Fruit fly (Drosophila melanogaster) whole organism, prepupa: ENCODE measurements around the gene CG15728.

Experiments used
- Blimp-1 ChIP-seq: fragments of 200-800 bp; sonication (Bioruptor generic); optimal IDR thresholded peaks from 3 replicates; lab custom pipeline; 2017; ENCODE audit warnings: missing biosample characterization, missing genetic modification characterization, mild to moderate bottlenecking, moderate library complexity, missing genetic modification reagents
- CG10631 ChIP-seq: fragments of 200-800 bp; sonication (Bioruptor generic); optimal IDR thresholded peaks from 2 replicates; lab custom pipeline; 2016; ENCODE audit warnings: missing biosample characterization, missing genetic modification characterization
- CG10669 ChIP-seq: fragments of 200-800 bp; sonication (Bioruptor generic); optimal IDR thresholded peaks from 3 replicates; lab custom pipeline; 2018; ENCODE audit warnings: missing biosample characterization, mild to moderate bottlenecking, missing genetic modification characterization, moderate library complexity
- CG11294 ChIP-seq: fragments of 200-800 bp; sonication (Bioruptor generic); IDR thresholded peaks from 2 replicates; pipeline ENCODE4 v1.3.6; 2022; ENCODE audit warnings: missing biosample characterization, missing genetic modification characterization
- CG11762 ChIP-seq: fragments of 200-800 bp; sonication (Bioruptor generic); optimal IDR thresholded peaks from 3 replicates; lab custom pipeline; 2016; ENCODE audit warnings: missing biosample characterization, missing genetic modification characterization; ENCODE audit not compliant: insufficient read depth
- CG11902 ChIP-seq: fragments of 200-800 bp; sonication (Bioruptor generic); optimal IDR thresholded peaks from 3 replicates; lab custom pipeline; 2016; ENCODE audit warnings: missing biosample characterization, missing genetic modification characterization
- CG1621 ChIP-seq: fragments of 200-800 bp; sonication (Bioruptor generic); optimal IDR thresholded peaks from 3 replicates; lab custom pipeline; 2018; ENCODE audit warnings: missing biosample characterization, mild to moderate bottlenecking, missing genetic modification characterization
- CG3032 ChIP-seq: fragments of 200-800 bp; optimal IDR thresholded peaks from 2 replicates; lab custom pipeline; 2019; ENCODE audit warnings: missing biosample characterization, mild to moderate bottlenecking, missing genetic modification characterization, moderate library complexity
- CG32006 ChIP-seq: fragments of 200-800 bp; sonication (Bioruptor generic); optimal IDR thresholded peaks from 3 replicates; lab custom pipeline; 2017; ENCODE audit warnings: missing biosample characterization, mild to moderate bottlenecking, missing genetic modification characterization
- CG34406 ChIP-seq: fragments of 200-800 bp; sonication (Bioruptor generic); optimal IDR thresholded peaks from 3 replicates; lab custom pipeline; 2016; ENCODE audit warnings: missing biosample characterization, missing genetic modification characterization
- CG3919 ChIP-seq: fragments of 200-800 bp; sonication (Bioruptor generic); optimal IDR thresholded peaks from 3 replicates; lab custom pipeline; 2016; ENCODE audit warnings: missing biosample characterization, missing genetic modification characterization
- CG4318 ChIP-seq: fragments of 200-800 bp; sonication (Bioruptor generic); optimal IDR thresholded peaks from 3 replicates; lab custom pipeline; 2017; ENCODE audit warnings: missing biosample characterization, mild to moderate bottlenecking, missing genetic modification characterization
- CG6163 ChIP-seq: fragments of 200-800 bp; sonication (Bioruptor generic); IDR thresholded peaks from 3 replicates; pipeline ENCODE4 v1.3.6; 2022; ENCODE audit warnings: missing biosample characterization, missing genetic modification characterization
- CG6276 ChIP-seq: fragments of 200-800 bp; sonication (Bioruptor generic); optimal IDR thresholded peaks from 2 replicates; lab custom pipeline; 2017; ENCODE audit warnings: missing biosample characterization, mild to moderate bottlenecking, missing genetic modification characterization
- CG6792 ChIP-seq: fragments of 200-800 bp; sonication (Bioruptor generic); optimal IDR thresholded peaks from 3 replicates; lab custom pipeline; 2016; ENCODE audit warnings: missing biosample characterization, missing genetic modification characterization
- CG6808 ChIP-seq: fragments of 200-800 bp; sonication (Bioruptor generic); optimal IDR thresholded peaks from 3 replicates; lab custom pipeline; 2017; ENCODE audit warnings: missing biosample characterization, missing genetic modification characterization, mild to moderate bottlenecking, moderate library complexity, missing genetic modification reagents
- CG6854 ChIP-seq: fragments of 200-800 bp; sonication (Bioruptor generic); optimal IDR thresholded peaks from 2 replicates; lab custom pipeline; 2017; ENCODE audit warnings: missing biosample characterization, mild to moderate bottlenecking, missing genetic modification characterization
- CG7368 ChIP-seq: fragments of 200-800 bp; sonication (Bioruptor generic); optimal IDR thresholded peaks from 3 replicates; lab custom pipeline; 2016; ENCODE audit warnings: missing biosample characterization, missing genetic modification characterization
- CG8319 ChIP-seq: fragments of 200-800 bp; sonication (Bioruptor generic); optimal IDR thresholded peaks from 3 replicates; lab custom pipeline; 2016; ENCODE audit warnings: missing biosample characterization, missing genetic modification characterization
- CG8632 ChIP-seq: fragments of 200-800 bp; sonication (Bioruptor generic); optimal IDR thresholded peaks from 3 replicates; lab custom pipeline; 2016; ENCODE audit warnings: missing biosample characterization, missing genetic modification characterization
- CG9139 ChIP-seq: fragments of 200-800 bp; sonication (Bioruptor generic); optimal IDR thresholded peaks from 3 replicates; lab custom pipeline; 2017; ENCODE audit warnings: missing biosample characterization, mild to moderate bottlenecking, missing genetic modification characterization
- Eip75B ChIP-seq: fragments of 200-800 bp; sonication (Bioruptor generic); optimal IDR thresholded peaks from 3 replicates; lab custom pipeline; 2016; ENCODE audit warnings: missing biosample characterization, missing genetic modification characterization
- Eip93F ChIP-seq: fragments of 200-800 bp; sonication (Bioruptor generic); optimal IDR thresholded peaks from 2 replicates; lab custom pipeline; 2016; ENCODE audit warnings: missing biosample characterization, mild to moderate bottlenecking, missing genetic modification characterization
- Ets21C ChIP-seq: fragments of 200-800 bp; sonication (Bioruptor generic); optimal IDR thresholded peaks from 3 replicates; lab custom pipeline; 2016; ENCODE audit warnings: missing biosample characterization, missing genetic modification characterization
- Ets96B ChIP-seq: fragments of 200-800 bp; optimal IDR thresholded peaks from 2 replicates; lab custom pipeline; 2019; ENCODE audit warnings: missing biosample characterization, mild to moderate bottlenecking, missing genetic modification characterization, moderate library complexity
- Gug ChIP-seq: fragments of 200-800 bp; sonication (Bioruptor generic); IDR thresholded peaks from 2 replicates; pipeline ENCODE4 v1.3.6; 2022; ENCODE audit warnings: missing biosample characterization, missing genetic modification characterization
- Hr38 ChIP-seq: sonication (Bioruptor generic); optimal IDR thresholded peaks from 2 replicates; lab custom pipeline; 2016; ENCODE audit warnings: missing biosample characterization, missing genetic modification characterization
- Hr39 ChIP-seq: fragments of 200-800 bp; sonication (Bioruptor generic); optimal IDR thresholded peaks from 2 replicates; lab custom pipeline; 2016; ENCODE audit warnings: missing biosample characterization, missing genetic modification characterization
- Hr4 ChIP-seq: fragments of 200-800 bp; sonication (Bioruptor generic); optimal IDR thresholded peaks from 3 replicates; lab custom pipeline; 2016; ENCODE audit warnings: missing biosample characterization, missing genetic modification characterization
- Lpt ChIP-seq: fragments of 200-800 bp; sonication (Bioruptor generic); optimal IDR thresholded peaks from 3 replicates; lab custom pipeline; 2016; ENCODE audit warnings: missing biosample characterization, missing genetic modification characterization
- Met ChIP-seq: fragments of 200-800 bp; sonication (Bioruptor generic); optimal IDR thresholded peaks from 3 replicates; lab custom pipeline; 2016; ENCODE audit warnings: missing biosample characterization, missing genetic modification characterization
- OdsH ChIP-seq: fragments of 200-800 bp; sonication (Bioruptor generic); optimal IDR thresholded peaks from 3 replicates; lab custom pipeline; 2016; ENCODE audit warnings: missing biosample characterization, missing genetic modification characterization
- Smox ChIP-seq: fragments of 200-800 bp; sonication (Bioruptor generic); optimal IDR thresholded peaks from 3 replicates; lab custom pipeline; 2016; ENCODE audit warnings: missing biosample characterization, missing genetic modification characterization
- Sox102F ChIP-seq: fragments of 200-800 bp; sonication (Bioruptor generic); optimal IDR thresholded peaks from 2 replicates; lab custom pipeline; 2016; ENCODE audit warnings: missing biosample characterization, mild to moderate bottlenecking, missing genetic modification characterization
- Sox14 ChIP-seq: fragments of 200-800 bp; sonication (Bioruptor generic); optimal IDR thresholded peaks from 3 replicates; lab custom pipeline; 2016; ENCODE audit warnings: missing biosample characterization, missing genetic modification characterization
- Sox15 ChIP-seq: fragments of 200-800 bp; sonication (Bioruptor generic); optimal IDR thresholded peaks from 3 replicates; lab custom pipeline; 2016; ENCODE audit warnings: missing biosample characterization, missing genetic modification characterization
- achi ChIP-seq: fragments of 200-800 bp; sonication (Bioruptor generic); optimal IDR thresholded peaks from 3 replicates; lab custom pipeline; 2016; ENCODE audit warnings: missing biosample characterization, missing genetic modification characterization
- acj6 ChIP-seq: fragments of 200-800 bp; sonication (Bioruptor generic); optimal IDR thresholded peaks from 3 replicates; lab custom pipeline; 2016; ENCODE audit warnings: missing biosample characterization, missing genetic modification characterization
- cyc ChIP-seq: fragments of 200-800 bp; sonication (Bioruptor generic); optimal IDR thresholded peaks from 3 replicates; lab custom pipeline; 2016; ENCODE audit warnings: missing biosample characterization, missing genetic modification characterization
- dac ChIP-seq: fragments of 200-800 bp; sonication (Bioruptor generic); optimal IDR thresholded peaks from 2 replicates; lab custom pipeline; 2017; ENCODE audit warnings: missing biosample characterization, mild to moderate bottlenecking, missing genetic modification characterization
- dsx ChIP-seq: fragments of 200-800 bp; optimal IDR thresholded peaks from 3 replicates; lab custom pipeline; 2019; ENCODE audit warnings: missing biosample characterization, mild to moderate bottlenecking, missing genetic modification characterization, moderate library complexity; ENCODE audit not compliant: poor library complexity, severe bottlenecking
- eg ChIP-seq: fragments of 200-800 bp; sonication (Bioruptor generic); IDR thresholded peaks from 3 replicates; pipeline ENCODE4 v1.3.6; 2022; ENCODE audit warnings: missing biosample characterization, missing genetic modification characterization
- esn ChIP-seq: fragments of 200-800 bp; sonication (Bioruptor generic); optimal IDR thresholded peaks from 2 replicates; lab custom pipeline; 2016; ENCODE audit warnings: missing biosample characterization, mild to moderate bottlenecking, missing genetic modification characterization, moderate library complexity
- fd59A ChIP-seq: fragments of 200-800 bp; sonication (Bioruptor generic); optimal IDR thresholded peaks from 2 replicates; lab custom pipeline; 2017; ENCODE audit warnings: missing biosample characterization, mild to moderate bottlenecking, missing genetic modification characterization, missing genetic modification reagents
- fd85E ChIP-seq: fragments of 200-800 bp; sonication (Bioruptor generic); optimal IDR thresholded peaks from 3 replicates; lab custom pipeline; 2016; ENCODE audit warnings: missing biosample characterization, missing genetic modification characterization
- fkh ChIP-seq: fragments of 200-800 bp; sonication (Bioruptor generic); optimal IDR thresholded peaks from 3 replicates; lab custom pipeline; 2017; ENCODE audit warnings: missing biosample characterization, mild to moderate bottlenecking, missing genetic modification characterization, moderate library complexity
- lz ChIP-seq: fragments of 200-800 bp; sonication (Bioruptor generic); optimal IDR thresholded peaks from 3 replicates; lab custom pipeline; 2016; ENCODE audit warnings: missing biosample characterization, missing genetic modification characterization
- net ChIP-seq: fragments of 200-800 bp; sonication (Bioruptor generic); optimal IDR thresholded peaks from 3 replicates; lab custom pipeline; 2016; ENCODE audit warnings: missing biosample characterization, missing genetic modification characterization
- spab ChIP-seq: fragments of 200-800 bp; sonication (Bioruptor generic); optimal IDR thresholded peaks from 2 replicates; lab custom pipeline; 2017; ENCODE audit warnings: missing biosample characterization, mild to moderate bottlenecking, missing genetic modification characterization, missing genetic modification reagents
- svp ChIP-seq: fragments of 200-800 bp; sonication (Bioruptor generic); peaks from one replicate; lab custom pipeline; 2016; ENCODE audit warnings: missing biosample characterization, missing genetic modification characterization
- topi ChIP-seq: fragments of 200-800 bp; sonication (Bioruptor generic); optimal IDR thresholded peaks from 3 replicates; lab custom pipeline; 2016; ENCODE audit warnings: missing biosample characterization, missing genetic modification characterization
- vri ChIP-seq: fragments of 200-800 bp; sonication (Bioruptor generic); optimal IDR thresholded peaks from 3 replicates; lab custom pipeline; 2016; ENCODE audit warnings: missing biosample characterization, mild to moderate bottlenecking, missing genetic modification characterization

Gene CG15728

dm6 chrX:12666471-12666884 lies 42.4 kb downstream of the CG15728 start:
- TF ChIP-seq Sox15 (GFP tag; lab: Kevin White, UChicago) (peak; percentile 67), svp (GFP tag; lab: Kevin White, UChicago) (peak; percentile 96), Hr4 (GFP tag; lab: Kevin White, UChicago) (peak; percentile 63), eg (GFP tag; lab: Robert Waterston, UW) (peak; percentile 87), CG8632 (peak; percentile 93), CG10631 (GFP tag; lab: Kevin White, UChicago) (peak; percentile 91), CG6792 (GFP tag; lab: Kevin White, UChicago) (peak; percentile 84), esn (peak; percentile 95), CG6276 (GFP tag; lab: Kevin White, UChicago) (peak; percentile 46), CG9139 (GFP tag; lab: Kevin White, UChicago) (peak; percentile 50), Eip75B (GFP tag; lab: Kevin White, UChicago) (peak; percentile 83), Gug (GFP tag; lab: Robert Waterston, UW) (peak; percentile 66), Blimp-1 (GFP tag; lab: Kevin White, UChicago) (peak; percentile 76), Eip93F (GFP tag; lab: Kevin White, UChicago) (peak; percentile 58), Sox102F (GFP tag; lab: Kevin White, UChicago) (peak; percentile 90), CG10669 (GFP tag; lab: Kevin White, UChicago) (peak; percentile 80), CG1621 (tag; lab: Kevin White, UChicago) (peak; percentile 66), Smox (GFP tag; lab: Kevin White, UChicago) (peak; percentile 91), dsx (GFP tag; lab: Kevin White, UChicago) (peak; percentile 89), CG3919 (GFP tag; lab: Kevin White, UChicago) (peak; percentile 85), vri (peak; percentile 81), Ets96B (tag; lab: Kevin White, UChicago) (peak; percentile 87), Sox14 (peak; percentile 80), CG11762 (peak; percentile 61), Met (GFP tag; lab: Kevin White, UChicago) (peak; percentile 93), CG34406 (GFP tag; lab: Kevin White, UChicago) (peak; percentile 93), CG6854 (GFP tag; lab: Kevin White, UChicago) (peak; percentile 77), OdsH (GFP tag; lab: Kevin White, UChicago) (peak; percentile 85), topi (GFP tag; lab: Kevin White, UChicago) (peak; percentile 93), net (peak; percentile 74), Ets21C (GFP tag; lab: Kevin White, UChicago) (peak; percentile 70), CG8319 (GFP tag; lab: Kevin White, UChicago) (peak; percentile 64), CG3032 (peak; percentile 87), CG32006 (GFP tag; lab: Kevin White, UChicago) (peak; percentile 72), CG7368 (peak; percentile 69), fd85E (GFP tag; lab: Kevin White, UChicago) (peak; percentile 39), lz (GFP tag; lab: Kevin White, UChicago) (peak; percentile 87), CG6163 (GFP tag; lab: Robert Waterston, UW) (peak; percentile 87), achi (GFP tag; lab: Kevin White, UChicago) (peak; percentile 85), fd59A (GFP tag; lab: Kevin White, UChicago) (peak; percentile 66), CG11902 (GFP tag; lab: Kevin White, UChicago) (peak; percentile 68), CG6808 (peak; percentile 70), Hr38 (GFP tag; lab: Kevin White, UChicago) (no peak), spab (peak; percentile 76), Lpt (GFP tag; lab: Kevin White, UChicago) (peak; percentile 73), acj6 (GFP tag; lab: Kevin White, UChicago) (peak; percentile 78), fkh (GFP tag; lab: Kevin White, UChicago) (peak; percentile 86), dac (GFP tag; lab: Kevin White, UChicago) (no peak), Hr39 (peak; percentile 78), CG11294 (GFP tag; lab: Robert Waterston, UW) (peak; percentile 56), CG4318 (GFP tag; lab: Kevin White, UChicago) (peak; percentile 8), cyc (GFP tag; lab: Kevin White, UChicago) (peak; percentile 91)
